Worm (Caenorhabditis elegans): ENCODE measurements around the gene clec-207.

- TF ChIP-seq ceh-19 (GFP tag; optimal IDR thresholded peaks at IDR 0.05) (no peak), pax-1 (tag; optimal IDR thresholded peaks at IDR 0.05) (no peak), ceh-18 (tag; optimal IDR thresholded peaks at IDR 0.05) (no peak)
These were observed 668 bp upstream of the clec-207 start, which contains the start of gene F36F12.2 for ce11 chrV:2095204-2095603.
